Worm (Caenorhabditis elegans): ENCODE results near the gene tiar-2.

ce11 chrII:12785391-12785790 lies 16.9 kb downstream of the tiar-2 start, which contains the start of gene Y46G5A.15:
- TF ChIP-seq dao-5 (tag; optimal IDR thresholded peaks at IDR 0.05) (no peak), W03F9.2 (tag; optimal IDR thresholded peaks at IDR 0.05) (no peak)

Measured in whole organism, L4/young adult.